Fruit fly (Drosophila melanogaster) whole organism, prepupa: Measurements from ENCODE around the gene MtnE.

ENCODE experiments used
- Blimp-1 ChIP-seq: fragments of 200-800 bp; sonication (Bioruptor generic); optimal IDR thresholded peaks from 3 replicates; lab custom pipeline; 2017; ENCODE audit warnings: missing biosample characterization, missing genetic modification characterization, mild to moderate bottlenecking, moderate library complexity, missing genetic modification reagents
- CG16779 ChIP-seq: fragments of 200-800 bp; sonication (Bioruptor generic); optimal IDR thresholded peaks from 3 replicates; lab custom pipeline; 2017; ENCODE audit warnings: missing biosample characterization, mild to moderate bottlenecking, missing genetic modification characterization
- CG6792 ChIP-seq: fragments of 200-800 bp; sonication (Bioruptor generic); optimal IDR thresholded peaks from 3 replicates; lab custom pipeline; 2016; ENCODE audit warnings: missing biosample characterization, missing genetic modification characterization
- CG6808 ChIP-seq: fragments of 200-800 bp; sonication (Bioruptor generic); optimal IDR thresholded peaks from 3 replicates; lab custom pipeline; 2017; ENCODE audit warnings: missing biosample characterization, missing genetic modification characterization, mild to moderate bottlenecking, moderate library complexity, missing genetic modification reagents
- Eip78C ChIP-seq: fragments of 200-800 bp; sonication (Bioruptor generic); peaks from one replicate; lab custom pipeline; 2016; ENCODE audit warnings: missing biosample characterization, missing genetic modification characterization
- Gug ChIP-seq: fragments of 200-800 bp; sonication (Bioruptor generic); IDR thresholded peaks from 2 replicates; pipeline ENCODE4 v1.3.6; 2022; ENCODE audit warnings: missing biosample characterization, missing genetic modification characterization
- Sox14 ChIP-seq: fragments of 200-800 bp; sonication (Bioruptor generic); optimal IDR thresholded peaks from 3 replicates; lab custom pipeline; 2016; ENCODE audit warnings: missing biosample characterization, missing genetic modification characterization
- topi ChIP-seq: fragments of 200-800 bp; sonication (Bioruptor generic); optimal IDR thresholded peaks from 3 replicates; lab custom pipeline; 2016; ENCODE audit warnings: missing biosample characterization, missing genetic modification characterization

DNA sequence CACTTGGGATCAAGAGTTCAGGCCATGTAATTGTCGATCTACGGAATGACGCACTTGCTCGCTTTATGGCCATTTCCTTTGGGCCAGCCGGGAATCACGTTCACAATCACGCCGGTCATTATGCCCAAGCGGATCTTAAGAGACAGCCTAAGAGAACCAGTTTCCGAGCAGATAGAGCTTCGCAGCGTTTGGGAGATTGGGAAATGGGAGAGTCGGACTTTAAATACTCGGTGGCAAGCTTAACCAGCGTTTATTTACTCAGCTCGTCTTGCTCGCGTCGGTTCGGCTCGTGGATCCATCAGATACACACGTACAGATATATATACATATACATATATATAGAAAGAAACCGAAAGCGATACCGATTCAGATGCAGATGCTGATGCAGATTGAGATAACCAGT is 31.0 kb upstream of the MtnE start:
- TF ChIP-seq topi (GFP tag; lab: Kevin White, UChicago) (no peak), Gug (GFP tag; lab: Robert Waterston, UW) (no peak), CG16779 (tag; lab: Kevin White, UChicago) (peak; percentile 35), Eip78C (GFP tag; lab: Kevin White, UChicago) (peak; percentile 73), CG6808 (no peak), CG6792 (GFP tag; lab: Kevin White, UChicago) (no peak), Sox14 (peak; percentile 2), Blimp-1 (GFP tag; lab: Kevin White, UChicago) (peak; percentile 97)
